Fruit fly (Drosophila melanogaster) whole organism, embryonic: ENCODE data around the gene Ak3.
A peak's percentile ranks its signal among the peaks of the same experiment; 100 is the strongest.

Experiments
- ATbp ChIP-seq: fragments of 200-800 bp; sonication (Bioruptor generic); optimal IDR thresholded peaks from 2 replicates; lab custom pipeline; 2017; ENCODE audit warnings: missing biosample characterization, mild to moderate bottlenecking, missing genetic modification characterization, missing genetic modification reagents
- Adf1 ChIP-seq: fragments of 200-800 bp; sonication (Bioruptor generic); IDR thresholded peaks from 2 replicates; pipeline ENCODE4 v1.3.6; 2022; ENCODE audit warnings: missing biosample characterization, missing genetic modification characterization
- Aef1 ChIP-seq: fragments of 200-800 bp; sonication (Bioruptor generic); IDR thresholded peaks from 3 replicates; pipeline ENCODE4 v1.3.6; 2022; ENCODE audit warnings: missing biosample characterization, missing genetic modification characterization
- Asciz ChIP-seq: fragments of 200-800 bp; sonication (Bioruptor generic); optimal IDR thresholded peaks from 2 replicates; lab custom pipeline; 2017; ENCODE audit warnings: missing biosample characterization, mild to moderate bottlenecking, missing genetic modification characterization, missing genetic modification reagents
- Bdp1 ChIP-seq: fragments of 200-800 bp; sonication (Bioruptor generic); optimal IDR thresholded peaks from 3 replicates; lab custom pipeline; 2016; ENCODE audit warnings: missing biosample characterization, missing genetic modification characterization
- C15 ChIP-seq: fragments of 200-800 bp; sonication (Bioruptor generic); IDR thresholded peaks from 3 replicates; pipeline ENCODE4 v1.3.6; 2022; ENCODE audit warnings: missing biosample characterization, missing genetic modification characterization
- CG11695 ChIP-seq: fragments of 200-800 bp; sonication (Bioruptor generic); IDR thresholded peaks from 3 replicates; pipeline ENCODE4 v1.3.6; 2022; ENCODE audit warnings: missing biosample characterization, missing genetic modification characterization
- CG12391 ChIP-seq: fragments of 200-800 bp; sonication (Bioruptor generic); optimal IDR thresholded peaks from 3 replicates; lab custom pipeline; 2018; ENCODE audit warnings: missing biosample characterization, mild to moderate bottlenecking, missing genetic modification characterization, moderate library complexity
- CG12744 ChIP-seq: fragments of 200-800 bp; sonication (Bioruptor generic); optimal IDR thresholded peaks from 2 replicates; lab custom pipeline; 2016; ENCODE audit warnings: missing biosample characterization, missing genetic modification characterization
- CG12769 ChIP-seq: fragments of 200-800 bp; sonication (Bioruptor generic); optimal IDR thresholded peaks from 2 replicates; lab custom pipeline; 2019; ENCODE audit warnings: missing biosample characterization, mild to moderate bottlenecking, missing genetic modification characterization, moderate library complexity
- CG13296 ChIP-seq: fragments of 200-800 bp; sonication (Bioruptor generic); optimal IDR thresholded peaks from 3 replicates; lab custom pipeline; 2018; ENCODE audit warnings: missing biosample characterization, mild to moderate bottlenecking, missing genetic modification characterization
- CG14860 ChIP-seq: fragments of 200-800 bp; sonication (Bioruptor generic); IDR thresholded peaks from 3 replicates; pipeline ENCODE4 v1.3.6; 2022; ENCODE audit warnings: missing biosample characterization, missing genetic modification characterization; ENCODE audit not compliant: partially characterized antibody
- CG15269 ChIP-seq: fragments of 200-800 bp; sonication (Bioruptor generic); optimal IDR thresholded peaks from 2 replicates; lab custom pipeline; 2018; ENCODE audit warnings: missing biosample characterization, mild to moderate bottlenecking, missing genetic modification characterization, moderate library complexity
- CG1529 ChIP-seq: fragments of 200-800 bp; sonication (Bioruptor generic); optimal IDR thresholded peaks from 3 replicates; lab custom pipeline; 2018; ENCODE audit warnings: missing biosample characterization, missing genetic modification characterization
- CG1603 ChIP-seq: fragments of 200-800 bp; sonication (Bioruptor generic); optimal IDR thresholded peaks from 2 replicates; lab custom pipeline; 2019; ENCODE audit warnings: missing biosample characterization, mild to moderate bottlenecking, missing genetic modification characterization, moderate library complexity
- CG16815 ChIP-seq: fragments of 200-800 bp; sonication (Bioruptor generic); optimal IDR thresholded peaks from 3 replicates; lab custom pipeline; 2017; ENCODE audit warnings: missing biosample characterization, mild to moderate bottlenecking, missing genetic modification characterization
- CG16863 ChIP-seq: fragments of 200-800 bp; sonication (Bioruptor generic); optimal IDR thresholded peaks from 3 replicates; lab custom pipeline; 2016; ENCODE audit warnings: missing biosample characterization, missing genetic modification characterization
- CG17912 ChIP-seq: fragments of 200-800 bp; sonication (Bioruptor generic); optimal IDR thresholded peaks from 2 replicates; lab custom pipeline; 2018; ENCODE audit warnings: missing biosample characterization, mild to moderate bottlenecking, missing genetic modification characterization
- CG18619 ChIP-seq: fragments of 200-800 bp; sonication (Bioruptor generic); optimal IDR thresholded peaks from 3 replicates; lab custom pipeline; 2017; ENCODE audit warnings: missing biosample characterization, mild to moderate bottlenecking, missing genetic modification characterization
- CG5180 ChIP-seq: fragments of 200-800 bp; sonication (Bioruptor generic); optimal IDR thresholded peaks from 3 replicates; lab custom pipeline; 2017; ENCODE audit warnings: missing biosample characterization, missing genetic modification characterization, mild to moderate bottlenecking, moderate library complexity, missing genetic modification reagents
- CG6654 ChIP-seq: fragments of 200-800 bp; sonication (Bioruptor generic); optimal IDR thresholded peaks from 2 replicates; lab custom pipeline; 2017; ENCODE audit warnings: missing biosample characterization, mild to moderate bottlenecking, missing genetic modification characterization
- CG9817 ChIP-seq: fragments of 200-800 bp; sonication (Bioruptor generic); optimal IDR thresholded peaks from 2 replicates; lab custom pipeline; 2018; ENCODE audit warnings: missing biosample characterization, mild to moderate bottlenecking, missing genetic modification characterization, moderate library complexity
- D ChIP-seq, 2 experiments: fragments of 200-800 bp in 1 of 2; fragments of >200 bp in 1 of 2; sonication (Bioruptor generic) in 1 of 2; optimal IDR thresholded peaks; 2 replicates in 1 of 2; 3 replicates in 1 of 2; lab custom pipeline; 2017; ENCODE audit warnings: mild to moderate bottlenecking in 1 of 2, missing biosample characterization in 1 of 2, missing genetic modification characterization in 1 of 2, missing genetic modification reagents in 1 of 2
- Dbx ChIP-seq: fragments of 200-800 bp; sonication (Bioruptor generic); IDR thresholded peaks from 3 replicates; pipeline ENCODE4 v1.3.6; 2022; ENCODE audit warnings: missing biosample characterization, missing genetic modification characterization
- Hand ChIP-seq: fragments of 200-800 bp; sonication (Bioruptor generic); optimal IDR thresholded peaks from 2 replicates; lab custom pipeline; 2017; ENCODE audit warnings: mild to moderate bottlenecking, missing biosample characterization, missing genetic modification reagents, missing genetic modification characterization
- Pdp1 ChIP-seq, 2 experiments: fragments of 200-800 bp; sonication (Bioruptor generic); optimal IDR thresholded peaks; 3 replicates each; lab custom pipeline; 2016; ENCODE audit warnings: missing biosample characterization in 2 of 2, missing genetic modification characterization in 2 of 2, mild to moderate bottlenecking in 1 of 2, moderate library complexity in 1 of 2
- Ravus ChIP-seq: fragments of 200-800 bp; sonication (Bioruptor generic); IDR thresholded peaks from 2 replicates; pipeline ENCODE4 v1.3.6; 2022; ENCODE audit warnings: missing biosample characterization, missing genetic modification characterization
- Sox102F ChIP-seq: fragments of 200-800 bp; sonication (Bioruptor generic); optimal IDR thresholded peaks from 2 replicates; lab custom pipeline; 2018; ENCODE audit warnings: missing biosample characterization, mild to moderate bottlenecking, missing genetic modification characterization, moderate library complexity
- Vsx1 ChIP-seq: fragments of 200-800 bp; sonication (Bioruptor generic); optimal IDR thresholded peaks from 2 replicates; lab custom pipeline; 2017; ENCODE audit warnings: missing biosample characterization, mild to moderate bottlenecking, missing genetic modification characterization, missing genetic modification reagents
- cad ChIP-seq: fragments of >200 bp; optimal IDR thresholded peaks from 2 replicates; lab custom pipeline; 2017; ENCODE audit warnings: missing biosample characterization, missing genetic modification characterization
- cas ChIP-seq: fragments of 200-800 bp; sonication (Bioruptor generic); IDR thresholded peaks from 2 replicates; pipeline ENCODE4 v1.3.6; 2022; ENCODE audit warnings: missing biosample characterization, missing genetic modification characterization
- ci ChIP-seq: fragments of 200-800 bp; sonication (Bioruptor generic); IDR thresholded peaks from 3 replicates; pipeline ENCODE4 v1.3.6; 2022; ENCODE audit warnings: missing biosample characterization, missing genetic modification characterization
- croc ChIP-seq: fragments of 200-800 bp; sonication (Bioruptor generic); conservative IDR thresholded peaks from 3 replicates; pipeline ENCODE4 v1.3.6; 2022; ENCODE audit warnings: missing biosample characterization, missing genetic modification characterization
- dmrt11E ChIP-seq: fragments of 200-800 bp; sonication (Bioruptor generic); optimal IDR thresholded peaks from 3 replicates; lab custom pipeline; 2018; ENCODE audit warnings: missing biosample characterization, mild to moderate bottlenecking, missing genetic modification characterization, moderate library complexity
- en ChIP-seq: fragments of 200-800 bp; sonication (Bioruptor generic); optimal IDR thresholded peaks from 2 replicates; lab custom pipeline; 2016; ENCODE audit warnings: missing biosample characterization, missing genetic modification characterization
- ewg ChIP-seq: fragments of 200-800 bp; sonication (Bioruptor generic); optimal IDR thresholded peaks from 3 replicates; lab custom pipeline; 2017; ENCODE audit warnings: mild to moderate bottlenecking, missing biosample characterization, missing genetic modification reagents, missing genetic modification characterization
- exex ChIP-seq: fragments of 200-800 bp; sonication (Bioruptor generic); optimal IDR thresholded peaks from 4 replicates; lab custom pipeline; 2018; ENCODE audit warnings: missing biosample characterization, mild to moderate bottlenecking, missing genetic modification characterization, moderate library complexity
- fd102C ChIP-seq: fragments of 200-800 bp; sonication (Bioruptor generic); optimal IDR thresholded peaks from 2 replicates; lab custom pipeline; 2018; ENCODE audit warnings: missing biosample characterization, mild to moderate bottlenecking, missing genetic modification characterization, moderate library complexity
- gcm2 ChIP-seq: fragments of 200-800 bp; sonication (Bioruptor generic); optimal IDR thresholded peaks from 2 replicates; lab custom pipeline; 2016; ENCODE audit warnings: missing biosample characterization, missing genetic modification characterization
- gem ChIP-seq: fragments of 200-800 bp; sonication (Bioruptor generic); optimal IDR thresholded peaks from 2 replicates; lab custom pipeline; 2019; ENCODE audit warnings: missing biosample characterization, mild to moderate bottlenecking, missing genetic modification characterization, moderate library complexity
- hbn ChIP-seq: fragments of 200-800 bp; sonication (Bioruptor generic); IDR thresholded peaks from 2 replicates; pipeline ENCODE4 v1.3.6; 2022; ENCODE audit warnings: missing biosample characterization, missing genetic modification characterization; ENCODE audit not compliant: partially characterized antibody
- jing ChIP-seq: fragments of 200-800 bp; sonication (Bioruptor generic); optimal IDR thresholded peaks from 2 replicates; lab custom pipeline; 2018; ENCODE audit warnings: missing biosample characterization, mild to moderate bottlenecking, missing genetic modification characterization
- mam ChIP-seq: fragments of 200-800 bp; sonication (Bioruptor generic); optimal IDR thresholded peaks from 3 replicates; lab custom pipeline; 2016; ENCODE audit warnings: missing biosample characterization, missing genetic modification characterization
- sob ChIP-seq: fragments of 200-800 bp; sonication (Bioruptor generic); IDR thresholded peaks from 2 replicates; pipeline ENCODE4 v1.3.6; 2022; ENCODE audit warnings: missing biosample characterization, missing genetic modification characterization
- stc ChIP-seq: fragments of 200-800 bp; sonication (Bioruptor generic); IDR thresholded peaks from 2 replicates; pipeline ENCODE4 v1.3.6; 2022; ENCODE audit warnings: missing biosample characterization, missing genetic modification characterization
- vfl ChIP-seq: fragments of 200-800 bp; sonication (Bioruptor generic); optimal IDR thresholded peaks from 2 replicates; lab custom pipeline; 2016; ENCODE audit warnings: missing biosample characterization, missing genetic modification characterization
- vnd ChIP-seq: fragments of 200-800 bp; sonication (Bioruptor generic); IDR thresholded peaks from 3 replicates; pipeline ENCODE4 v1.3.6; 2022; ENCODE audit warnings: missing biosample characterization, missing genetic modification characterization; ENCODE audit not compliant: partially characterized antibody
- z ChIP-seq: fragments of 200-800 bp; sonication (Bioruptor generic); IDR thresholded peaks from 3 replicates; pipeline ENCODE4 v1.3.6; 2022; ENCODE audit warnings: missing biosample characterization, missing genetic modification characterization

Ak3 gene

DNA sequence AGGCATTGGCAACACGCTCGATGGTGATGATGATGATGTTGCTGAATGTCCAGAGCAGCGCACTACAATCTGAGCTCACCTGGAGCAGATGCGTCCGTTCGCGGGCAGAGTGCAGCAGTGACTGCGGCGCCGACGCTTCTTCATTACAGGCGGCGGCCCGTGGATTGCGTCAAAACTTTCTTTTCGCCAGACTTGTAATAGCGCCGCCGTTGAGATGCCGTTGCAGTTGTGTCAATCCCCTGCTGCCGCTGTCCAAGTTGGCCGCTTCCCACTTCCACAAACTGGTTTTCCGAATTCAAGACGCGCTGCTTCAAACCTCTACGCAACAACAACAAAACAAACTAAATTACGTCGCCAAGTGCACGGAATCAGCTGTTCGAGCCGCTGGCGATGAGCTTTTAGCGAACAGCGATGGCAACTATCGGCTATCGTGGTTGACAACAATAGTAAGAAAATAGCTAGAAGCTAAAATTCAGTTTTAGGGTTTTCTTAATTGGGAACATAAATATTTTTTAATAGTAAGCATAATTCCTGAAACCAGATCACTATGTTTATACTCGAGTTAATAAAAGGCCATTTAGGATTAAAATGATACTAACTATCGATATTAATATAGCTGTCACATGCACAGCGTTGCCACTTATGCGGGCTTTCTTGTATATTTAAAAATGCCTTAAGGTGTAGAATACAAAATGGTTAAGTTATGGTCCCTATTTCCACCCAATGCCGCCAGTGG lies 7.4 kb downstream of the Ak3 start, which contains the start of gene Tpc1 (continued):
- TF ChIP-seq Pdp1 (GFP tag; optimal IDR thresholded peaks at IDR 0.05; lab: Kevin White, UChicago) (peak in 1 of 2 experiments; percentile 93), cas (GFP tag; lab: Robert Waterston, UW) (no peak), D (optimal IDR thresholded peaks at IDR 0.05; lab: Kevin White, UChicago) (no peak), D (GFP tag; optimal IDR thresholded peaks at IDR 0.05; lab: Kevin White, UChicago) (no peak), CG1529 (GFP tag; lab: Kevin White, UChicago) (no peak), Dbx (GFP tag; lab: Robert Waterston, UW) (0 out of 3 replicates have a peak, but pooled peaks have one; percentile 47), stc (no peak), sob (no peak; the same call in 1 of the 2 replicates), Vsx1 (GFP tag; lab: Kevin White, UChicago) (no peak), cad (GFP tag; lab: Kevin White, UChicago) (no peak), mam (GFP tag; lab: Kevin White, UChicago) (peak; percentile 55), CG16815 (GFP tag; lab: Kevin White, UChicago) (no peak), CG16863 (GFP tag; lab: Kevin White, UChicago) (peak; percentile 17), CG17912 (GFP tag; lab: Kevin White, UChicago) (no peak), Asciz (GFP tag; lab: Kevin White, UChicago) (no peak), CG14860 (GFP tag; lab: Robert Waterston, UW) (peak; percentile 68; the same call in 2 of the 3 replicates), dmrt11E (tag; lab: Kevin White, UChicago) (peak; percentile 30), CG15269 (tag; lab: Kevin White, UChicago) (peak; percentile 2), Aef1 (GFP tag; lab: Robert Waterston, UW) (0 out of 3 replicates have a peak, but pooled peaks have one; percentile 32), CG13296 (no peak), z (no peak), vfl (GFP tag; lab: Kevin White, UChicago) (no peak), CG1603 (peak; percentile 16), Bdp1 (GFP tag; lab: Kevin White, UChicago) (peak; percentile 37), CG12744 (GFP tag; lab: Kevin White, UChicago) (peak; percentile 3), ci (GFP tag; lab: Robert Waterston, UW) (peak; percentile 50; the same call in 1 of the 3 replicates), CG9817 (tag; lab: Kevin White, UChicago) (no peak), jing (GFP tag; lab: Kevin White, UChicago) (no peak), en (GFP tag; lab: Kevin White, UChicago) (no peak), Hand (no peak), CG18619 (GFP tag; lab: Kevin White, UChicago) (peak; percentile 25), CG12769 (tag; lab: Kevin White, UChicago) (peak; percentile 49), Ravus (GFP tag; lab: Robert Waterston, UW) (no peak), CG5180 (GFP tag; lab: Kevin White, UChicago) (peak; percentile 94), CG11695 (no peak), fd102C (no peak), croc (GFP tag; lab: Robert Waterston, UW) (no peak), gcm2 (GFP tag; lab: Kevin White, UChicago) (no peak), gem (peak; percentile 57), CG6654 (no peak), exex (peak; percentile 16), ATbp (GFP tag; lab: Kevin White, UChicago) (no peak), ewg (no peak), vnd (GFP tag; lab: Robert Waterston, UW) (peak; percentile 79), C15 (GFP tag; lab: Robert Waterston, UW) (no peak), Sox102F (GFP tag; lab: Kevin White, UChicago) (peak; percentile 35), CG12391 (tag; lab: Kevin White, UChicago) (peak; percentile 63), hbn (GFP tag; lab: Robert Waterston, UW) (peak; percentile 84), Adf1 (GFP tag; lab: Robert Waterston, UW) (peak; percentile 46; the same call in 1 of the 2 replicates)
